Worm (Caenorhabditis elegans): ENCODE measurements around the gene pkc-2.

DNA sequence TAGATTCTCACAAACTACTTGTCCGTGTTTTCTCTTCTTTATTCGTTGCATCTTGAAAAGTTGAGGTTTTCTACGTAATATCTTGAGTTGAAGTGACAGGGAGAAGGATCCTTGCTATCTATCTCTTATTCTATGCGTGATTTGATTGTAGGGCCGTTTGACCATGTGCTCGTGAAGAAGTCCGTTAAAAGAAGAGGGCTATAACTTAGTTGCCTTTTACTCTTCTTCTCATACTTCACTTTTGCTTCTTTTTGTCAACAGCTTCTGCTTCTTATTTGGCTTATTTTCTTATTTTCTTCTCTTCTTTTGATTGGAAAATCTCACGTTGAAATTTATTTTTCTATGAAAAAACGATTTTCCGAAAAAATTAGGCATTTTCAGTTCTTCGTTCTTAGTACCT, 9.1 kb downstream of the pkc-2 start:
- TF ChIP-seq ztf-11 (tag; optimal IDR thresholded peaks at IDR 0.05), result no peak
- TF ChIP-seq fkh-10 (GFP tag; optimal IDR thresholded peaks at IDR 0.05), result peak; percentile 39
- no peak for TF ChIP-seq snpc-4 (tag; optimal IDR thresholded peaks at IDR 0.05)
- no peak for TF ChIP-seq unc-39 (tag; optimal IDR thresholded peaks at IDR 0.05)
- no peak for TF ChIP-seq tbx-2 (tag; optimal IDR thresholded peaks at IDR 0.05)
- TF ChIP-seq elt-3 (tag; optimal IDR thresholded peaks at IDR 0.05), result no peak
- no peak for TF ChIP-seq pqm-1 (tag; optimal IDR thresholded peaks at IDR 0.05)
- no peak for TF ChIP-seq jun-1 (tag; optimal IDR thresholded peaks at IDR 0.05)
- TF ChIP-seq nhr-11 (tag; optimal IDR thresholded peaks at IDR 0.05), result no peak
- no peak for TF ChIP-seq nhr-76 (tag; optimal IDR thresholded peaks at IDR 0.05)
- no peak for TF ChIP-seq zag-1 (tag; optimal IDR thresholded peaks at IDR 0.05)
- TF ChIP-seq ceh-16 (tag; optimal IDR thresholded peaks at IDR 0.05), result no peak
- TF ChIP-seq nhr-77 (tag; optimal IDR thresholded peaks at IDR 0.05), result no peak
- no peak for TF ChIP-seq pha-4 (tag; optimal IDR thresholded peaks at IDR 0.05)

Data from whole organism, L3 larva.